Worm (Caenorhabditis elegans) whole organism, late embryonic: ENCODE measurements around the gene F53F8.5.

Experiments
- C08G9.2 ChIP-seq: sonication (generic microtip); optimal IDR thresholded peaks from 2 replicates; lab custom pipeline; 2016; ENCODE audit warnings: mild to moderate bottlenecking, missing genetic modification characterization, moderate library complexity, missing compliant biosample characterization
- Y22D7AL.16 ChIP-seq: sonication (generic microtip); optimal IDR thresholded peaks from 2 replicates; lab custom pipeline; 2016; ENCODE audit warnings: missing genetic modification characterization, missing compliant biosample characterization
- ahr-1 ChIP-seq: sonication (generic microtip); optimal IDR thresholded peaks from 2 replicates; lab custom pipeline; 2016; ENCODE audit warnings: missing genetic modification characterization, missing compliant biosample characterization
- ceh-18 ChIP-seq: sonication (generic microtip); optimal IDR thresholded peaks from 2 replicates; lab custom pipeline; 2016; ENCODE audit warnings: missing genetic modification characterization, missing compliant biosample characterization
- ceh-19 ChIP-seq: fragments of 200-800 bp; sonication (Bioruptor generic); optimal IDR thresholded peaks from 2 replicates; lab custom pipeline; 2018; ENCODE audit warnings: mild to moderate bottlenecking, missing genetic modification characterization, missing compliant biosample characterization
- ceh-22 ChIP-seq: sonication (generic microtip); optimal IDR thresholded peaks from 2 replicates; lab custom pipeline; 2017; ENCODE audit warnings: missing biosample characterization, missing genetic modification characterization
- ceh-34 ChIP-seq: sonication (generic microtip); optimal IDR thresholded peaks from 2 replicates; lab custom pipeline; 2016; ENCODE audit warnings: mild to moderate bottlenecking, missing genetic modification characterization, missing compliant biosample characterization
- ceh-45 ChIP-seq: fragments of 200-800 bp; sonication (Bioruptor generic); IDR thresholded peaks from 2 replicates; pipeline ENCODE4 v1.3.6; 2022; ENCODE audit warnings: missing genetic modification reagents, missing genetic modification characterization, missing compliant biosample characterization
- ceh-6 ChIP-seq: fragments of 200-800 bp; sonication (Bioruptor generic); optimal IDR thresholded peaks from 2 replicates; lab custom pipeline; 2018; ENCODE audit warnings: mild to moderate bottlenecking, missing genetic modification characterization, missing compliant biosample characterization
- ceh-9 ChIP-seq: sonication (generic microtip); optimal IDR thresholded peaks from 2 replicates; lab custom pipeline; 2016; ENCODE audit warnings: mild to moderate bottlenecking, missing genetic modification characterization, inconsistent platforms, missing compliant biosample characterization
- che-1 ChIP-seq: sonication (generic microtip); optimal IDR thresholded peaks from 2 replicates; lab custom pipeline; 2016; ENCODE audit warnings: mild to moderate bottlenecking, missing genetic modification characterization, missing compliant biosample characterization
- dmd-4 ChIP-seq: sonication (generic microtip); optimal IDR thresholded peaks from 2 replicates; lab custom pipeline; 2016; ENCODE audit warnings: borderline replicate concordance, missing genetic modification characterization, missing compliant biosample characterization
- dve-1 ChIP-seq: sonication (generic microtip); optimal IDR thresholded peaks from 2 replicates; lab custom pipeline; 2017; ENCODE audit warnings: antibody characterized with exemption, mild to moderate bottlenecking, missing genetic modification characterization, missing compliant biosample characterization
- elt-2 ChIP-seq: sonication (generic microtip); optimal IDR thresholded peaks from 2 replicates; lab custom pipeline; 2016; ENCODE audit warnings: missing genetic modification reagents, missing genetic modification characterization, missing compliant biosample characterization
- elt-4 ChIP-seq: sonication (generic microtip); optimal IDR thresholded peaks from 2 replicates; lab custom pipeline; 2016; ENCODE audit warnings: missing genetic modification characterization, missing compliant biosample characterization
- ets-4 ChIP-seq: sonication (generic microtip); optimal IDR thresholded peaks from 2 replicates; lab custom pipeline; 2016; ENCODE audit warnings: missing genetic modification characterization, missing compliant biosample characterization
- eyg-1 ChIP-seq: sonication (generic microtip); optimal IDR thresholded peaks from 2 replicates; lab custom pipeline; 2016; ENCODE audit warnings: missing genotype, missing genetic modification characterization, missing compliant biosample characterization
- hlh-13 ChIP-seq: fragments of 200-800 bp; sonication (Bioruptor generic); optimal IDR thresholded peaks from 2 replicates; lab custom pipeline; 2018; ENCODE audit warnings: mild to moderate bottlenecking, missing genetic modification characterization, missing compliant biosample characterization
- hlh-15 ChIP-seq: sonication (generic microtip); optimal IDR thresholded peaks from 2 replicates; lab custom pipeline; 2016; ENCODE audit warnings: missing genetic modification characterization, missing compliant biosample characterization
- hlh-30 ChIP-seq: sonication (generic microtip); optimal IDR thresholded peaks from 2 replicates; lab custom pipeline; 2017; ENCODE audit warnings: antibody characterized with exemption, missing genetic modification characterization, missing compliant biosample characterization; ENCODE audit not compliant: insufficient read depth
- hlh-8 ChIP-seq: sonication (generic microtip); optimal IDR thresholded peaks from 2 replicates; lab custom pipeline; 2016; ENCODE audit warnings: missing genotype, missing genetic modification characterization, missing compliant biosample characterization
- lim-6 ChIP-seq: sonication (generic microtip); optimal IDR thresholded peaks from 2 replicates; lab custom pipeline; 2016; ENCODE audit warnings: missing genetic modification characterization, missing compliant biosample characterization
- madf-2 ChIP-seq: sonication (generic microtip); optimal IDR thresholded peaks from 2 replicates; lab custom pipeline; 2017; ENCODE audit warnings: missing genetic modification characterization, missing compliant biosample characterization
- mec-3 ChIP-seq: sonication (generic microtip); optimal IDR thresholded peaks from 2 replicates; lab custom pipeline; 2016; ENCODE audit warnings: borderline replicate concordance, missing genetic modification characterization, missing compliant biosample characterization
- odd-2 ChIP-seq: sonication (generic microtip); optimal IDR thresholded peaks from 2 replicates; lab custom pipeline; 2017; ENCODE audit warnings: antibody characterized with exemption, mild to moderate bottlenecking, missing genetic modification characterization, missing compliant biosample characterization
- pag-3 ChIP-seq: sonication (generic microtip); optimal IDR thresholded peaks from 2 replicates; lab custom pipeline; 2016; ENCODE audit warnings: missing compliant biosample characterization, missing genetic modification characterization, borderline replicate concordance
- pat-9 ChIP-seq: fragments of 200-800 bp; sonication (Bioruptor generic); optimal IDR thresholded peaks from 2 replicates; lab custom pipeline; 2018; ENCODE audit warnings: mild to moderate bottlenecking, missing genetic modification characterization, moderate library complexity, missing compliant biosample characterization
- pax-1 ChIP-seq: fragments of 150-350 bp; optimal IDR thresholded peaks from 2 replicates; lab custom pipeline; 2014; ENCODE audit warnings: missing biosample characterization, missing genetic modification characterization
- pha-4 ChIP-seq: fragments of 150-350 bp; optimal IDR thresholded peaks from 2 replicates; lab custom pipeline; 2018; ENCODE audit warnings: missing biosample characterization, missing genetic modification reagents, missing genetic modification characterization
- ref-2 ChIP-seq: sonication (generic microtip); optimal IDR thresholded peaks from 2 replicates; lab custom pipeline; 2016; ENCODE audit warnings: missing genetic modification characterization, missing compliant biosample characterization
- sox-2 ChIP-seq: fragments of 200-800 bp; sonication (Bioruptor generic); IDR thresholded peaks from 2 replicates; pipeline ENCODE4 v1.3.6; 2022; ENCODE audit warnings: missing genetic modification reagents, missing genetic modification characterization, missing compliant biosample characterization
- sox-4 ChIP-seq: sonication (generic microtip); optimal IDR thresholded peaks from 2 replicates; lab custom pipeline; 2017; ENCODE audit warnings: mild to moderate bottlenecking, missing genetic modification characterization, inconsistent platforms, missing compliant biosample characterization
- ttx-3 ChIP-seq: sonication (generic microtip); optimal IDR thresholded peaks from 2 replicates; lab custom pipeline; 2016; ENCODE audit warnings: missing genetic modification reagents, missing genetic modification characterization, missing compliant biosample characterization
- unc-55 ChIP-seq: sonication (generic microtip); optimal IDR thresholded peaks from 2 replicates; lab custom pipeline; 2017; ENCODE audit warnings: missing biosample characterization, missing genetic modification reagents, missing genetic modification characterization
- ztf-16 ChIP-seq: sonication (generic microtip); optimal IDR thresholded peaks from 2 replicates; lab custom pipeline; 2017; ENCODE audit warnings: missing genetic modification characterization, missing compliant biosample characterization

F53F8.5 gene

DNA sequence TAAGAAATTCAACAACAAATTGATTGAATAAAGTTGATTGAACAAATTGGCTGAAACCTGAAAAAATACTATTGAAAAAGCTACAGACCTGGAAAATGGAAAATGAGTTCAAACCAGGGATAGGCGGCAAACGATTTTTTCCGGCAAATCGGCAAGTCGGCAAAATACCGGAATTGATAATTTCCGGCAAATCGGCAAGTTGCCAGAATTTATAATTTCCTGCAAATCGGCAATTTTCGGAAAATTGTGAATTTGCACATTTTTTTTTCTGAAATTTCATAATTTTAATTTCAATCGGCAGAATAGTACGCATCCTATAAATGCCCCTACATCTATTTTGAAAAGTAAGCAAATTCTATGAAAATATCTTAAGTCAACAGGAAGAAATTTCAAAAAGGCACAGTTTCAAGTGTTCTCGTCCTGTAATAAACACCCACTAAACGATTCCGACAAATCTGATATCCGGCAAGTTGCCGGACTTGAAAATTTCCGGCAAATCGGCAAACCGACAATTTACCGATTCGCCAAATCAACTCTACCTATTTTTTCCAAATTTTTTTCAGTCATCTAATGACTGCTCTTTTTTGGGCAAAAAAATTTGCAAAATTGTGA, 13.1 kb upstream of the F53F8.5 start:
- TF ChIP-seq ceh-22 (tag; lab: Kevin White, UChicago), result no peak
- TF ChIP-seq sox-4 (tag; lab: Kevin White, UChicago), result no peak
- no peak for TF ChIP-seq pha-4 (tag; lab: Kevin White, UChicago)
- TF ChIP-seq ceh-45, result no peak
- TF ChIP-seq hlh-15 (tag; lab: Kevin White, UChicago), result no peak
- TF ChIP-seq mec-3 (tag; lab: Kevin White, UChicago), result no peak
- no peak for TF ChIP-seq hlh-8 (tag; lab: Kevin White, UChicago)
- TF ChIP-seq ceh-6, result no peak
- TF ChIP-seq ceh-34 (tag; lab: Kevin White, UChicago), result no peak
- no peak for TF ChIP-seq ceh-19
- TF ChIP-seq elt-2 (tag; lab: Kevin White, UChicago), result no peak
- TF ChIP-seq dmd-4 (tag; lab: Kevin White, UChicago), result no peak
- no peak for TF ChIP-seq ttx-3 (tag; lab: Kevin White, UChicago)
- no peak for TF ChIP-seq hlh-30 (tag; lab: Kevin White, UChicago)
- TF ChIP-seq madf-2 (tag; lab: Kevin White, UChicago), result no peak
- no peak for TF ChIP-seq sox-2 (GFP tag; lab: Robert Waterston, UW)
- TF ChIP-seq hlh-13, result no peak
- no peak for TF ChIP-seq elt-4 (tag; lab: Kevin White, UChicago)

DNA sequence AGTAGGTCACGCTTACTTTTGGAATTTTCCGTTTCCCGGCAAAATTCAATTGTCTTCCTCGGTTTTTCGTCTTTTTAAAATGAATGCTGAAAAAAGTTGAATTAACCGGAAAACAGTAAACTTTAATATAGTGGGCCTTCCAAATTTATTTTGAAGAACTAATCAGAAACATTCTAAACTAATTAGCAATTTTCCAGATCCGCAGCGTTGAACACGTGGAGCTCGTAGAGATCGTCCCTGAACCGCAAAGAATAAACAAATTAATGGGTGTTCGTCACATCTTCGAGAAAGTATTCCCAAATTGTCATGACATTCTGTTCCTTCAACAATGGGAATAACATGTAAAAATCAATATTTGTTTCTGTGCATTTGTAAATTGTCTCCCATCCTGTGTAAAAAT, 12.4 kb upstream of the F53F8.5 start:
- no peak for TF ChIP-seq ceh-18 (tag; lab: Kevin White, UChicago)
- TF ChIP-seq pax-1 (tag; lab: Kevin White, UChicago), result no peak
- TF ChIP-seq che-1 (tag; lab: Kevin White, UChicago), result no peak
- no peak for TF ChIP-seq C08G9.2
- TF ChIP-seq ztf-16 (tag; lab: Kevin White, UChicago), result no peak
- TF ChIP-seq ref-2 (tag; lab: Kevin White, UChicago), result no peak
- TF ChIP-seq pag-3, result no peak
- TF ChIP-seq dmd-4 (tag; lab: Kevin White, UChicago), result no peak

DNA sequence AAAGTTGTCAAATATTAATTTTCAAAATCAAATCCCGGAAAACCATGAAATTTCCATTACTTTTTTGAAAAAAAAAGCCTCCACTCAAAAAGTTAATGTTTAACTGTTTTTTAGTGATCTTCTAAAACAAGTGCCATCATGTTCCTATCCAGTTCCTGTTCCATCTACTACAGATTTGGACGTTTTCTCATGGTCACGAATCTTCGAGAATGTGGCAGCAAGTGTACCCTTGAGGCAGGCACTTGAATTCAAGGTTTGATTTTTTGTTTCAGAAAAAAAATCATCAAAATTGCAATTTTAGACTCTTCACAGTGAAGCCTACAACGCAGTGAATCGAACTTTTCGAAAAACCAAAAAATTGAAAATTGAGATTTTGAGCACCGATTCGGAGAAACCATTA, 10.7 kb upstream of the F53F8.5 start:
- TF ChIP-seq odd-2 (tag; lab: Kevin White, UChicago) (no peak), dve-1 (tag; lab: Kevin White, UChicago) (no peak), hlh-13 (no peak), ahr-1 (no peak), ttx-3 (tag; lab: Kevin White, UChicago) (no peak), ceh-19 (no peak), elt-2 (tag; lab: Kevin White, UChicago) (no peak), ceh-9 (no peak)

DNA sequence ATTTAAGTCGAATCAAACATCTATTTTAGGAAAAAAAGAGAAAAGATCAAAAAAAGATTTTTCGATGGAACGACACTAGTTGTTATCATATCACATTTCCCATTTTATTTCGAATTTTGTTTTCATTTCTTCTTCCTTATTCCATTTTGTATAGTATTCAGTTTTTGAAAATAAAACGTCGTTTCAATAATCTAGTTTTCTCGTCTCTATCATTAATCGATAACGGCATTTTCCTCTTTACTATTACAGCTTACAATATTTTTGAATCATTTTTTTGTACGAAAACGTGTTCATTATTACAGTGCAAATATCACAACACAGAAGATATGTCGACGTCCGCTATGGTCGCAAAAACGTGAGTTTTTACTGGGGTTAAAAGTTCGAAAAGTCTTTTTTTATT, 9.8 kb upstream of the F53F8.5 start, which contains the start of gene Y44A6C.1:
TSS of gene Y44A6C.1 (plus strand) at position 301 of the 400 bp plus-strand sequence.
- TF ChIP-seq unc-55 (GFP tag; lab: Kevin White, UChicago), result no peak
- TF ChIP-seq ets-4 (tag; lab: Kevin White, UChicago), result no peak
- no peak for TF ChIP-seq odd-2 (tag; lab: Kevin White, UChicago)
- no peak for TF ChIP-seq madf-2 (tag; lab: Kevin White, UChicago)
- no peak for TF ChIP-seq dmd-4 (tag; lab: Kevin White, UChicago)
- TF ChIP-seq ceh-45, result no peak
- TF ChIP-seq eyg-1 (tag; lab: Kevin White, UChicago), result no peak
- TF ChIP-seq Y22D7AL.16, result no peak
- TF ChIP-seq dve-1 (tag; lab: Kevin White, UChicago), result no peak
- TF ChIP-seq lim-6 (tag; lab: Kevin White, UChicago), result no peak
- no peak for TF ChIP-seq pat-9 (tag; lab: Kevin White, UChicago)
